Worm (Caenorhabditis elegans) whole organism, mixed stage, embryonic: ENCODE data around the gene pde-2.

ENCODE experiments used
- elt-3 ChIP-seq: fragments of 150-350 bp; optimal IDR thresholded peaks from 2 replicates; lab custom pipeline; 2014; ENCODE audit warnings: missing biosample characterization, missing genetic modification characterization
- lin-32 ChIP-seq: fragments of 200-800 bp; sonication (Bioruptor generic); optimal IDR thresholded peaks from 2 replicates; lab custom pipeline; 2018; ENCODE audit warnings: mild to moderate bottlenecking, missing genetic modification characterization, missing compliant biosample characterization
- lsy-2 ChIP-seq: fragments of 150-350 bp; optimal IDR thresholded peaks from 2 replicates; lab custom pipeline; 2014; ENCODE audit warnings: missing biosample characterization, missing genetic modification characterization
- mep-1 ChIP-seq: fragments of 150-350 bp; optimal IDR thresholded peaks from 2 replicates; lab custom pipeline; 2017; ENCODE audit warnings: missing biosample characterization, missing genetic modification reagents, missing genetic modification characterization, inconsistent platforms
- nhr-12 ChIP-seq: fragments of 150-350 bp; optimal IDR thresholded peaks from 2 replicates; lab custom pipeline; 2014; ENCODE audit warnings: missing biosample characterization, missing genetic modification characterization
- nhr-76 ChIP-seq: sonication (generic microtip); optimal IDR thresholded peaks from 2 replicates; lab custom pipeline; 2017; ENCODE audit warnings: missing biosample characterization, missing genetic modification characterization
- pha-4 ChIP-seq: fragments of 150-350 bp; optimal IDR thresholded peaks from 2 replicates; lab custom pipeline; 2018; ENCODE audit warnings: missing biosample characterization, missing genetic modification reagents, missing genetic modification characterization
- sptf-1 ChIP-seq: sonication (generic microtip); optimal IDR thresholded peaks from 2 replicates; lab custom pipeline; 2017; ENCODE audit warnings: mild to moderate bottlenecking, missing genetic modification characterization, moderate library complexity, missing compliant biosample characterization
- tbx-8 ChIP-seq: fragments of 200-800 bp; sonication (Bioruptor generic); optimal IDR thresholded peaks from 2 replicates; lab custom pipeline; 2018; ENCODE audit warnings: mild to moderate bottlenecking, missing genetic modification characterization, moderate library complexity, missing compliant biosample characterization
- ztf-11 ChIP-seq: fragments of 150-350 bp; optimal IDR thresholded peaks from 2 replicates; lab custom pipeline; 2014; ENCODE audit warnings: missing biosample characterization, missing genetic modification characterization

DNA sequence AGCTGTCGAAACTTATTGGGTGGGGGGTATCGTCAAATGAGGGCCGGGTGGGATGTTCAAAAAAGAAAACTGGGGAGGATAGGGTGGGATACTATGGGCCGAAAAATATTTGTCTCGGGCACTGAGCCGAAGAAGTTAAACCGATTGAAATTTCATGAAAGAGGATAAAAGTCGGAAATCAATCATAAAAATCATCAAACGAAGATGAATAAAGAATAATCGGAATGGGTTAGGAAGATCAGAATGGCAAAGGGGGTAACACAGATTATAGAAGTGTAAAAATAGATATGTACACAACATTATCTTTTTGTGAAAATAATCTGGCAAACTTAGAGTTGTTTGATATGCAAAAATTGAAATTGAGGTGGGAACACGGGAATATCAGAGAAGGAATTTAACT is 26.2 kb downstream of the pde-2 start:
- no peak for TF ChIP-seq ztf-11
- no peak for TF ChIP-seq tbx-8
- TF ChIP-seq lsy-2 (tag; lab: Kevin White, UChicago), result no peak
- no peak for TF ChIP-seq lin-32 (GFP tag; lab: Kevin White, UChicago)
- no peak for TF ChIP-seq pha-4
- no peak for TF ChIP-seq nhr-76 (tag; lab: Kevin White, UChicago)
- no peak for TF ChIP-seq nhr-12 (tag; lab: Kevin White, UChicago)
- TF ChIP-seq mep-1 (tag; lab: Kevin White, UChicago), result no peak
- TF ChIP-seq elt-3 (tag; lab: Kevin White, UChicago), result no peak
- no peak for TF ChIP-seq sptf-1
